Worm (Caenorhabditis elegans): ENCODE measurements around the gene W03B1.5.

Gene W03B1.5

ce11 chrIV:4398890-4399289 lies 50.6 kb downstream of the W03B1.5 start:
- TF ChIP-seq ceh-40 (GFP tag; IDR thresholded peaks at IDR 0.05) (no peak), sdz-38 (tag; optimal IDR thresholded peaks at IDR 0.05) (no peak), tbp1 (GFP tag; optimal IDR thresholded peaks at IDR 0.05) (no peak), bed-2 (GFP tag; IDR thresholded peaks at IDR 0.05) (no peak), unc-62 (GFP tag; optimal IDR thresholded peaks at IDR 0.05) (no peak), F10E7.11 (tag; optimal IDR thresholded peaks at IDR 0.05) (no peak), snpc-1.1 (tag; optimal IDR thresholded peaks at IDR 0.05; ENCODE audit: insufficient read depth) (no peak), ceh-27 (GFP tag; optimal IDR thresholded peaks at IDR 0.05) (no peak), hmg-1.2 (GFP tag; IDR thresholded peaks at IDR 0.05) (no peak), lag-1 (GFP tag; IDR thresholded peaks at IDR 0.05) (no peak), B0035.1 (tag; optimal IDR thresholded peaks at IDR 0.05) (no peak), attf-5 (GFP tag; optimal IDR thresholded peaks at IDR 0.05) (no peak), rcor-1 (GFP tag; IDR thresholded peaks at IDR 0.05) (no peak), C06A6.2 (GFP tag; conservative IDR thresholded peaks at IDR 0.05) (no peak), egl-18 (GFP tag; IDR thresholded peaks at IDR 0.05) (no peak), ZK185.1 (tag; optimal IDR thresholded peaks at IDR 0.05; ENCODE audit: poor library complexity, severe bottlenecking) (no peak), nhr-120 (GFP tag; IDR thresholded peaks at IDR 0.05) (no peak), F57C9.4 (tag; optimal IDR thresholded peaks at IDR 0.05) (no peak), lin-26 (GFP tag; IDR thresholded peaks at IDR 0.05) (no peak), ztf-28 (GFP tag; IDR thresholded peaks at IDR 0.05) (no peak)

ce11 chrIV:4399418-4400136 lies 51.3 kb downstream of the W03B1.5 start:
- TF ChIP-seq nhr-80 (tag; optimal IDR thresholded peaks at IDR 0.05) (no peak), mcd-1 (GFP tag; IDR thresholded peaks at IDR 0.05) (0 out of 2 replicates have a peak, but pooled peaks have one; percentile 24), egrh-3 (GFP tag; IDR thresholded peaks at IDR 0.05) (peak; percentile 85), ceh-100 (GFP tag; IDR thresholded peaks at IDR 0.05) (no peak), ztf-25 (GFP tag; IDR thresholded peaks at IDR 0.05) (no peak), lin-26 (GFP tag; IDR thresholded peaks at IDR 0.05) (peak; percentile 47; the same call in 1 of the 2 replicates), dox-1 (GFP tag; IDR thresholded peaks at IDR 0.05) (0 out of 2 replicates have a peak, but pooled peaks have one; percentile 30), F37B4.10 (GFP tag; IDR thresholded peaks at IDR 0.05) (0 out of 2 replicates have a peak, but pooled peaks have one; percentile 10), attf-6 (GFP tag; IDR thresholded peaks at IDR 0.05) (no peak), zfh-2 (GFP tag; conservative IDR thresholded peaks at IDR 0.05) (peak; percentile 94), F55B11.4 (tag; optimal IDR thresholded peaks at IDR 0.05; ENCODE audit: borderline replicate concordance, insufficient read depth) (no peak), Y79H2A.3 (GFP tag; conservative IDR thresholded peaks at IDR 0.05) (no peak), dpff-1 (tag; optimal IDR thresholded peaks at IDR 0.05) (no peak), lin-40 (tag; optimal IDR thresholded peaks at IDR 0.05) (peak; percentile 3)

- TF ChIP-seq tlf-1 (GFP tag; optimal IDR thresholded peaks at IDR 0.05) (no peak), rec-8 (tag; optimal IDR thresholded peaks at IDR 0.05) (no peak), hlh-12 (tag; optimal IDR thresholded peaks at IDR 0.05) (no peak), akir-1 (GFP tag; optimal IDR thresholded peaks at IDR 0.05) (no peak), F10E7.11 (tag; optimal IDR thresholded peaks at IDR 0.05) (no peak), tbp1 (GFP tag; optimal IDR thresholded peaks at IDR 0.05) (no peak), F55B11.4 (tag; optimal IDR thresholded peaks at IDR 0.05; ENCODE audit: borderline replicate concordance, insufficient read depth) (no peak), madf-6 (GFP tag; IDR thresholded peaks at IDR 0.05) (peak; percentile 19; the same call in 1 of the 2 replicates), aptf-3 (GFP tag; IDR thresholded peaks at IDR 0.05) (no peak), C06A6.2 (GFP tag; conservative IDR thresholded peaks at IDR 0.05) (peak; percentile 73), lin-26 (GFP tag; IDR thresholded peaks at IDR 0.05) (0 out of 2 replicates have a peak, but pooled peaks have one; percentile 33), hsf-1 (GFP tag; IDR thresholded peaks at IDR 0.05) (no peak), cebp-2 (GFP tag; IDR thresholded peaks at IDR 0.05) (no peak), zfh-2 (GFP tag; conservative IDR thresholded peaks at IDR 0.05) (peak; percentile 58), F57C9.4 (tag; optimal IDR thresholded peaks at IDR 0.05) (no peak), sptf-2 (GFP tag; optimal IDR thresholded peaks at IDR 0.05) (no peak), ztf-6 (GFP tag; IDR thresholded peaks at IDR 0.05) (no peak)
Observed at ce11 chrIV:4400350-4401326, 52.4 kb downstream of the W03B1.5 start, which contains the start of gene Y24D9A.6. TSS of gene Y24D9A.6 (minus strand) at chrIV:4400400.
